Worm (Caenorhabditis elegans) whole organism, young adult: ENCODE results near the gene F56H11.2.

Source experiments
- Y79H2A.3 ChIP-seq: fragments of 200-800 bp; sonication (Bioruptor generic); conservative IDR thresholded peaks from 2 replicates; pipeline ENCODE4 v1.3.6; 2022; ENCODE audit warnings: missing genetic modification reagents, missing genetic modification characterization, missing compliant biosample characterization
- ama-1 ChIP-seq, 3 experiments: fragments of 150-350 bp in 1 of 3; sonication (generic microtip) in 2 of 3; optimal IDR thresholded peaks; 2 replicates each; lab custom pipeline; 2014 to 2018; ENCODE audit warnings: missing biosample characterization in 2 of 3, missing genetic modification characterization in 2 of 3, missing genetic modification reagents in 2 of 3
- aptf-2 ChIP-seq: fragments of 200-800 bp; sonication (Bioruptor generic); conservative IDR thresholded peaks from 2 replicates; pipeline ENCODE4 v1.3.6; 2022; ENCODE audit warnings: missing genetic modification reagents, missing genetic modification characterization, missing compliant biosample characterization
- ccch-3 ChIP-seq: fragments of 200-800 bp; sonication (Bioruptor generic); optimal IDR thresholded peaks from 2 replicates; lab custom pipeline; 2018; ENCODE audit warnings: mild to moderate bottlenecking, missing genetic modification characterization, missing compliant biosample characterization
- chd-7 ChIP-seq: sonication (generic microtip); optimal IDR thresholded peaks from 2 replicates; lab custom pipeline; 2016; ENCODE audit warnings: mild to moderate bottlenecking, missing genetic modification characterization, moderate library complexity, missing compliant biosample characterization
- dpl-1 ChIP-seq: fragments of 150-350 bp; optimal IDR thresholded peaks from 2 replicates; lab custom pipeline; 2014; ENCODE audit warnings: missing biosample characterization, missing genetic modification reagents, missing genetic modification characterization
- egrh-3 ChIP-seq: fragments of 200-800 bp; sonication (Bioruptor generic); IDR thresholded peaks from 2 replicates; pipeline ENCODE4 v1.3.6; 2022; ENCODE audit warnings: missing genetic modification reagents, missing genetic modification characterization, missing compliant biosample characterization
- hmg-20 ChIP-seq: fragments of 200-800 bp; sonication (Bioruptor generic); IDR thresholded peaks from 2 replicates; pipeline ENCODE4 v1.3.6; 2022; ENCODE audit warnings: missing genetic modification reagents, missing genetic modification characterization, missing compliant biosample characterization
- lin-40 ChIP-seq: sonication (generic microtip); optimal IDR thresholded peaks from 2 replicates; lab custom pipeline; 2016; ENCODE audit warnings: missing genetic modification characterization, mild to moderate bottlenecking, missing compliant biosample characterization, missing genotype, missing genetic modification reagents
- pha-4 ChIP-seq: fragments of 150-350 bp; sonication (generic microtip); optimal IDR thresholded peaks from 2 replicates; lab custom pipeline; 2014; ENCODE audit warnings: missing biosample characterization, missing genetic modification reagents, missing genetic modification characterization
- ztf-22 ChIP-seq: fragments of 200-800 bp; sonication (Bioruptor generic); optimal IDR thresholded peaks from 2 replicates; lab custom pipeline; 2018; ENCODE audit warnings: mild to moderate bottlenecking, missing genetic modification characterization, moderate library complexity, missing compliant biosample characterization
- ztf-26 ChIP-seq: sonication (generic microtip); optimal IDR thresholded peaks from 2 replicates; lab custom pipeline; 2017; ENCODE audit warnings: missing genetic modification characterization, missing compliant biosample characterization

DNA sequence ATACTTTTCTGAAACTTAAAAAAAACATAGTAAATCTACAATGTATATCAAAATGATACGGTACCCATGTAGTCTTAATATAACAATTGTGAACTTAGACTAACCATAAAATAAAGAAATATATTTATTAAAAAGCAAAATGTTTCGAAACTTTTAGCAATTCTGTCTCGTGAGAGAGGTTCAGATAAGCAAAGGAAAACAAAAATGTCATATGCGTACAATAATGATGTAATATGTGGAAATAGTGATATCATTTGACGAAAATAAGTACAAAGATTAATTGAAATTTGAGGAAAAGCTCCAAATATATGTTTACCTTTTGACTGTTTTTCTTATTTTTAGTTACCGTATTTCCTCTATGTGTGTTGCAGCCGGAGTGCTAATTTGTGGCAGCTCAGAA, 18.8 kb downstream of the F56H11.2 start:
- no peak for TF ChIP-seq hmg-20 (GFP tag; lab: Robert Waterston, UW)
- no peak for TF ChIP-seq ama-1 (optimal IDR thresholded peaks at IDR 0.05; lab: Kevin White, UChicago)
- TF ChIP-seq ama-1 (GFP tag; optimal IDR thresholded peaks at IDR 0.05; lab: Kevin White, UChicago), result no peak
- TF ChIP-seq ztf-26 (tag; lab: Kevin White, UChicago), result no peak
- TF ChIP-seq Y79H2A.3, result no peak
- no peak for TF ChIP-seq pha-4 (tag; lab: Kevin White, UChicago)
- TF ChIP-seq lin-40 (tag; lab: Kevin White, UChicago), result no peak
- TF ChIP-seq dpl-1 (GFP tag; lab: Kevin White, UChicago), result no peak
- no peak for TF ChIP-seq aptf-2 (GFP tag; lab: Robert Waterston, UW)
- no peak for TF ChIP-seq egrh-3 (GFP tag; lab: Robert Waterston, UW)
- no peak for TF ChIP-seq chd-7 (tag; lab: Kevin White, UChicago)
- no peak for TF ChIP-seq ccch-3 (GFP tag; lab: Kevin White, UChicago)
- no peak for TF ChIP-seq ztf-22 (GFP tag; lab: Kevin White, UChicago)
